Worm (Caenorhabditis elegans): ENCODE measurements around the gene nhr-145.

The nhr-145 gene

ce11 chrV:19083789-19084188 lies 3.7 kb upstream of the nhr-145 start:
- TF ChIP-seq D1046.2 (GFP tag; IDR thresholded peaks at IDR 0.05) (no peak), T20F7.1 (GFP tag; optimal IDR thresholded peaks at IDR 0.05) (peak; percentile 34), skn-1 (tag; optimal IDR thresholded peaks at IDR 0.05) (no peak), attf-4 (tag; optimal IDR thresholded peaks at IDR 0.05) (no peak), snpc-4 (tag; optimal IDR thresholded peaks at IDR 0.05) (no peak), lin-38 (GFP tag; IDR thresholded peaks at IDR 0.05) (no peak), dmd-6 (GFP tag; IDR thresholded peaks at IDR 0.05) (peak; percentile 77), nhr-76 (tag; optimal IDR thresholded peaks at IDR 0.05) (no peak), aly-2 (tag; optimal IDR thresholded peaks at IDR 0.05) (no peak), F37D6.2 (tag; optimal IDR thresholded peaks at IDR 0.05) (no peak), mdt-29 (GFP tag; IDR thresholded peaks at IDR 0.05) (no peak), lim-7 (GFP tag; IDR thresholded peaks at IDR 0.05) (no peak), daf-19 (GFP tag; conservative IDR thresholded peaks at IDR 0.05) (no peak), nhr-48 (tag; optimal IDR thresholded peaks at IDR 0.05) (no peak), hlh-30 (tag; optimal IDR thresholded peaks at IDR 0.05; ENCODE audit: insufficient read depth) (peak; percentile 35), saeg-2 (GFP tag; IDR thresholded peaks at IDR 0.05) (no peak), ceh-44 (GFP tag; IDR thresholded peaks at IDR 0.05) (no peak), fkh-10 (GFP tag; optimal IDR thresholded peaks at IDR 0.05) (no peak), nhr-102 (tag; optimal IDR thresholded peaks at IDR 0.05) (no peak), hlh-11 (tag; optimal IDR thresholded peaks at IDR 0.05) (peak; percentile 20), lin-29 (GFP tag; IDR thresholded peaks at IDR 0.05) (no peak), zag-1 (tag; optimal IDR thresholded peaks at IDR 0.05) (no peak), Y48G9A.11 (GFP tag; IDR thresholded peaks at IDR 0.05) (no peak), pqm-1 (tag; optimal IDR thresholded peaks at IDR 0.05) (peak; percentile 5), tag-97 (GFP tag; IDR thresholded peaks at IDR 0.05) (no peak), T26A8.4 (GFP tag; IDR thresholded peaks at IDR 0.05) (no peak), lin-13 (GFP tag; optimal IDR thresholded peaks at IDR 0.05) (no peak), jun-1 (tag; optimal IDR thresholded peaks at IDR 0.05) (no peak), R02D3.7 (tag; optimal IDR thresholded peaks at IDR 0.05) (no peak), nhr-10 (tag; optimal IDR thresholded peaks at IDR 0.05) (no peak), nhr-28 (tag; optimal IDR thresholded peaks at IDR 0.05) (peak; percentile 73), sdz-12 (GFP tag; optimal IDR thresholded peaks at IDR 0.05) (no peak), zfp-3 (GFP tag; conservative IDR thresholded peaks at IDR 0.05) (no peak), zip-11 (GFP tag; IDR thresholded peaks at IDR 0.05) (no peak), Y75B8A.6 (GFP tag; IDR thresholded peaks at IDR 0.05) (no peak), nhr-237 (tag; optimal IDR thresholded peaks at IDR 0.05) (no peak), ces-1 (GFP tag; optimal IDR thresholded peaks at IDR 0.05) (no peak), fos-1 (tag; optimal IDR thresholded peaks at IDR 0.05) (no peak), lsy-2 (tag; optimal IDR thresholded peaks at IDR 0.05) (no peak)

DNA sequence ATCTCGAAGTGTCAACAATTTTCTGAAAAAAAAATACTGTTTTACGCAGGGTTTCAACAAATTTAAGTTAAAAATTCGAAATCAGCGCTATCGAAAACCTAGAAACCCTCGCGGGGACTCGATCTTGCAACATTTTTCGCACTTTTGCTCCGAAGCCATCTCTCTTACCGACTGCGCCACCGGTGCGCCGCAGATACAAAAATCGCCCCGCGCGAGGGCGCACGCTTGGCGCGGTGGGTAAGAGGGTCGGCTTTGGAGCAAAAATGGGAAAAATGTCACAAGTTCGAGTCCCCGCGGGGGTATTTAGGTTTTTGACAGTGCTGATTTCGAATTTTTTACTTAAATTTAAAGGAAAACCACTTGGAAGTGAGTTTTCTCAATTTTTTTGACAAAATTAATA lies 3.4 kb downstream of the nhr-145 start:
- TF ChIP-seq set-16 (GFP tag; IDR thresholded peaks at IDR 0.05), result peak; percentile 64
- TF ChIP-seq vab-7 (GFP tag; IDR thresholded peaks at IDR 0.05), result no peak
- 0 out of 2 replicates have a peak, but pooled peaks have one; percentile 38 for TF ChIP-seq Y48G9A.11 (GFP tag; IDR thresholded peaks at IDR 0.05)
- TF ChIP-seq F44E2.7 (GFP tag; IDR thresholded peaks at IDR 0.05), result 0 out of 2 replicates have a peak, but pooled peaks have one; percentile 64
- TF ChIP-seq nhr-42 (GFP tag; IDR thresholded peaks at IDR 0.05), result no peak

Data from whole organism, L4 larva.